Worm (Caenorhabditis elegans) whole organism, L4/young adult: ENCODE data around the gene srd-68.

ENCODE experiments used
- dao-5 ChIP-seq: sonication (generic microtip); optimal IDR thresholded peaks from 2 replicates; lab custom pipeline; 2016; ENCODE audit warnings: missing genotype, missing genetic modification characterization, moderate library complexity, missing compliant biosample characterization
- him-1 ChIP-seq: sonication (generic microtip); optimal IDR thresholded peaks from 2 replicates; lab custom pipeline; 2016; ENCODE audit warnings: missing genotype, missing genetic modification reagents, missing genetic modification characterization, missing compliant biosample characterization

DNA sequence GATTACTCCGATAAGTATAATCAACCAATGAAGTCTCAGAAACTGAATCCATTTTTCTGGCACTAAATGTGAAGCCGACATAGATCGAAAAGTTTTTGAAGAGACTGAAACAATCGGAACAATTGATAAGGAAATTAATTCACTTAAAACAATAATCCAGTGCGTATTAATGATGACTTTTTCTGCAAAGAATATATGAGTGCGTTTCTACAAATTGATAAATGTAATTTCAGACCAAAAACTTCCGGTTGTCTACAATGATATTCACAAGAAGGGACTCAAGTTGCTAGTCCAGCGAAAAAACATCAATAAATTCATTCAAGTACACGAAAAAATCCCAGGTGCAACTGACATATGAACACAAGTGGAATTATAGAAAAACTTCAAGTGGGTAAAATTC is 32.9 kb downstream of the srd-68 start, which contains the start of gene clec-33:
- TF ChIP-seq him-1 (no peak), dao-5 (tag; lab: Kevin White, UChicago) (no peak)
